Worm (Caenorhabditis elegans) whole organism, young adult: ENCODE data around the gene srt-64.

ENCODE experiments used
- B0019.2 ChIP-seq: fragments of 200-800 bp; sonication (Bioruptor generic); conservative IDR thresholded peaks from 2 replicates; pipeline ENCODE4 v1.3.6; 2022; ENCODE audit warnings: missing genetic modification reagents, missing genetic modification characterization, missing compliant biosample characterization
- B0261.1 ChIP-seq: sonication (generic microtip); optimal IDR thresholded peaks from 2 replicates; lab custom pipeline; 2016; ENCODE audit warnings: mild to moderate bottlenecking, missing genetic modification characterization, moderate library complexity, missing compliant biosample characterization
- ama-1 ChIP-seq, 3 experiments: fragments of 150-350 bp in 1 of 3; sonication (generic microtip) in 2 of 3; optimal IDR thresholded peaks; 2 replicates each; lab custom pipeline; 2014 to 2018; ENCODE audit warnings: missing biosample characterization in 2 of 3, missing genetic modification characterization in 2 of 3, missing genetic modification reagents in 2 of 3
- aptf-2 ChIP-seq: fragments of 200-800 bp; sonication (Bioruptor generic); conservative IDR thresholded peaks from 2 replicates; pipeline ENCODE4 v1.3.6; 2022; ENCODE audit warnings: missing genetic modification reagents, missing genetic modification characterization, missing compliant biosample characterization
- egrh-3 ChIP-seq: fragments of 200-800 bp; sonication (Bioruptor generic); IDR thresholded peaks from 2 replicates; pipeline ENCODE4 v1.3.6; 2022; ENCODE audit warnings: missing genetic modification reagents, missing genetic modification characterization, missing compliant biosample characterization
- him-1 ChIP-seq: sonication (generic microtip); optimal IDR thresholded peaks from 2 replicates; lab custom pipeline; 2016; ENCODE audit warnings: missing genotype, missing genetic modification reagents, missing genetic modification characterization, missing compliant biosample characterization
- hrde-1 ChIP-seq: sonication (generic microtip); optimal IDR thresholded peaks from 2 replicates; lab custom pipeline; 2016; ENCODE audit warnings: missing genetic modification characterization, mild to moderate bottlenecking, missing compliant biosample characterization, moderate library complexity, missing genotype, missing genetic modification reagents, borderline replicate concordance
- nfya-1 ChIP-seq: sonication (generic microtip); optimal IDR thresholded peaks from 2 replicates; lab custom pipeline; 2017; ENCODE audit warnings: antibody characterized with exemption, missing compliant biosample characterization, missing genetic modification characterization, borderline replicate concordance; ENCODE audit not compliant: insufficient read depth
- nhr-179 ChIP-seq: sonication (generic microtip); optimal IDR thresholded peaks from 2 replicates; lab custom pipeline; 2016; ENCODE audit warnings: mild to moderate bottlenecking, missing genetic modification characterization, missing compliant biosample characterization
- snpc-4 ChIP-seq, 5 experiments: fragments of 150-350 bp in 1 of 5; sonication (generic microtip) in 4 of 5; optimal IDR thresholded peaks; 2 replicates each; lab custom pipeline; 2014 to 2018; ENCODE audit warnings: missing genetic modification characterization in 5 of 5, missing biosample characterization in 3 of 5, antibody characterized with exemption in 2 of 5, mild to moderate bottlenecking in 2 of 5, missing compliant biosample characterization in 2 of 5, missing genotype in 2 of 5, moderate library complexity in 2 of 5, missing genetic modification reagents in 1 of 5
- tbx-9 ChIP-seq: sonication (generic microtip); optimal IDR thresholded peaks from 2 replicates; lab custom pipeline; 2016; ENCODE audit warnings: borderline replicate concordance, missing genetic modification characterization, inconsistent platforms, missing compliant biosample characterization
- ztf-22 ChIP-seq: fragments of 200-800 bp; sonication (Bioruptor generic); optimal IDR thresholded peaks from 2 replicates; lab custom pipeline; 2018; ENCODE audit warnings: mild to moderate bottlenecking, missing genetic modification characterization, moderate library complexity, missing compliant biosample characterization

DNA sequence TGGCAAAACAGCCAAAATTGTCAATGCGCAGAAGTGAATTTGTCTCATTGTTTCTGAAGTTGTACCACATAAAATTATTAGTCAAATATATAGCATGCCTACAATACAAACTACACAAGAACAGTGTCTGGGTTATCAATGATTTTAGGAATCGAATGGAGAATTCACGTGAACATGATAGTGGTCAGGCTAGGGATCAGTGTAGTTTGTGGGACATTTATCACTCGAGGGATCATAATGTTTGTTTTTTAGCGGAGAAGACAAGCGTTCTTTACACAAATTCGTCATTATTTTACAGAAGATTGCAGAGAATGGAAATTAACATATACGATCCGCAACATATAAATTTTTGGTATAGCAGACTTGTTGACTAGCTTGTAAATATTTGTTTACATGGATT, 7.7 kb upstream of the srt-64 start, which contains the start of gene ugt-51:
- no peak for TF ChIP-seq B0261.1 (tag; lab: Kevin White, UChicago)
- TF ChIP-seq tbx-9 (tag; lab: Kevin White, UChicago) = no peak
- no peak for TF ChIP-seq aptf-2 (GFP tag; lab: Robert Waterston, UW)
- no peak for TF ChIP-seq egrh-3 (GFP tag; lab: Robert Waterston, UW)
- TF ChIP-seq hrde-1 (tag; lab: Kevin White, UChicago) = no peak
- no peak for TF ChIP-seq nfya-1 (tag; lab: Kevin White, UChicago)
- no peak for TF ChIP-seq B0019.2 (GFP tag; lab: Robert Waterston, UW)
- TF ChIP-seq snpc-4 (GFP tag; optimal IDR thresholded peaks at IDR 0.05; lab: Kevin White, UChicago) = no peak
- TF ChIP-seq snpc-4 (tag; optimal IDR thresholded peaks at IDR 0.05; lab: Kevin White, UChicago) = no peak
- TF ChIP-seq ztf-22 = no peak
- no peak for TF ChIP-seq him-1 (tag; lab: Kevin White, UChicago)
- no peak for TF ChIP-seq ama-1 (optimal IDR thresholded peaks at IDR 0.05; lab: Kevin White, UChicago)
- TF ChIP-seq ama-1 (GFP tag; optimal IDR thresholded peaks at IDR 0.05; lab: Kevin White, UChicago) = no peak
- TF ChIP-seq nhr-179 (tag; lab: Kevin White, UChicago) = no peak
